Fruit fly (Drosophila melanogaster): ENCODE results near the gene Ccm3.

dm6 chr3R:15328083-15328779 is 43.5 kb upstream of the Ccm3 start, which contains the start of the genes CG6236 and ea:
- no peak for TF ChIP-seq lmd (GFP tag; IDR thresholded peaks at IDR 0.05)
- TF ChIP-seq HmgZ (tag; optimal IDR thresholded peaks at IDR 0.05): no peak
- no peak for TF ChIP-seq CG33213 (GFP tag; optimal IDR thresholded peaks at IDR 0.05)
